Fruit fly (Drosophila melanogaster) whole organism, embryonic: ENCODE data around the gene CG42268.
A peak's percentile ranks its signal among the peaks of the same experiment; 100 is the strongest.

Source experiments
- Ada2b ChIP-seq: fragments of 200-800 bp; sonication (Bioruptor generic); IDR thresholded peaks from 2 replicates; pipeline ENCODE4 v1.3.6; 2022; ENCODE audit warnings: missing biosample characterization, missing genetic modification characterization
- Adf1 ChIP-seq: fragments of 200-800 bp; sonication (Bioruptor generic); IDR thresholded peaks from 2 replicates; pipeline ENCODE4 v1.3.6; 2022; ENCODE audit warnings: missing biosample characterization, missing genetic modification characterization
- Awh ChIP-seq: fragments of 200-800 bp; sonication (Bioruptor generic); IDR thresholded peaks from 2 replicates; pipeline ENCODE4, ENCODE4 v1.3.6; 2022; ENCODE audit warnings: missing biosample characterization, missing genetic modification characterization
- CG10267 ChIP-seq: fragments of 200-800 bp; sonication (Bioruptor generic); optimal IDR thresholded peaks from 2 replicates; lab custom pipeline; 2018; ENCODE audit warnings: missing biosample characterization, mild to moderate bottlenecking, missing genetic modification characterization, moderate library complexity
- CG10543 ChIP-seq: fragments of 200-800 bp; sonication (Bioruptor generic); optimal IDR thresholded peaks from 3 replicates; lab custom pipeline; 2017; ENCODE audit warnings: missing biosample characterization, mild to moderate bottlenecking, missing genetic modification characterization, moderate library complexity
- CG11093 ChIP-seq: fragments of 200-800 bp; sonication (Bioruptor generic); IDR thresholded peaks from 3 replicates; pipeline ENCODE4 v1.3.6; 2022; ENCODE audit warnings: missing biosample characterization, missing genetic modification characterization
- CG15269 ChIP-seq: fragments of 200-800 bp; sonication (Bioruptor generic); optimal IDR thresholded peaks from 2 replicates; lab custom pipeline; 2018; ENCODE audit warnings: missing biosample characterization, mild to moderate bottlenecking, missing genetic modification characterization, moderate library complexity
- CG1647 ChIP-seq: fragments of 200-800 bp; sonication (Bioruptor generic); optimal IDR thresholded peaks from 3 replicates; lab custom pipeline; 2016; ENCODE audit warnings: missing biosample characterization, missing genetic modification characterization
- CG31224 ChIP-seq: fragments of 200-800 bp; sonication (Bioruptor generic); IDR thresholded peaks from 2 replicates; pipeline ENCODE4 v1.3.6; 2022; ENCODE audit warnings: missing biosample characterization, missing genetic modification characterization
- CG3163 ChIP-seq: fragments of 200-800 bp; sonication (Bioruptor generic); optimal IDR thresholded peaks from 3 replicates; lab custom pipeline; 2016; ENCODE audit warnings: missing biosample characterization, missing genetic modification characterization
- CG3847 ChIP-seq: fragments of 200-800 bp; sonication (Bioruptor generic); IDR thresholded peaks from 2 replicates; pipeline ENCODE4 v1.3.6; 2022; ENCODE audit warnings: missing biosample characterization, missing genetic modification characterization
- CG4282 ChIP-seq: fragments of 200-800 bp; sonication (Bioruptor generic); optimal IDR thresholded peaks from 2 replicates; lab custom pipeline; 2016; ENCODE audit warnings: missing biosample characterization, missing genetic modification characterization
- CG5245 ChIP-seq: fragments of 200-800 bp; sonication (Bioruptor generic); optimal IDR thresholded peaks from 3 replicates; lab custom pipeline; 2016; ENCODE audit warnings: missing biosample characterization, missing genetic modification characterization
- CG8388 ChIP-seq: fragments of 200-800 bp; sonication (Bioruptor generic); optimal IDR thresholded peaks from 2 replicates; lab custom pipeline; 2019; ENCODE audit warnings: missing biosample characterization, mild to moderate bottlenecking, missing genetic modification characterization, moderate library complexity
- CkIIα-i1 ChIP-seq: fragments of 200-800 bp; sonication (Bioruptor generic); IDR thresholded peaks from 2 replicates; pipeline ENCODE4 v1.3.6; 2022; ENCODE audit warnings: missing biosample characterization, missing genetic modification characterization
- D19B ChIP-seq: fragments of 200-800 bp; sonication (Bioruptor generic); optimal IDR thresholded peaks from 2 replicates; lab custom pipeline; 2017; ENCODE audit warnings: missing biosample characterization, mild to moderate bottlenecking, missing genetic modification characterization
- Doc2 ChIP-seq: fragments of 200-800 bp; sonication (Bioruptor generic); IDR thresholded peaks from 2 replicates; pipeline ENCODE4 v1.3.6; 2022; ENCODE audit warnings: missing biosample characterization, missing genetic modification characterization
- Drgx ChIP-seq: fragments of 200-800 bp; sonication (Bioruptor generic); IDR thresholded peaks from 2 replicates; pipeline ENCODE4 v1.3.6; 2022; ENCODE audit warnings: missing biosample characterization, missing genetic modification characterization
- E2f2 ChIP-seq: fragments of 200-800 bp; sonication (Bioruptor generic); IDR thresholded peaks from 2 replicates; pipeline ENCODE4 v1.3.6; 2022; ENCODE audit warnings: missing biosample characterization, missing genetic modification characterization
- GATAe ChIP-seq: fragments of 200-800 bp; sonication (Bioruptor generic); conservative IDR thresholded peaks from 2 replicates; pipeline ENCODE4 v1.3.6; 2022; ENCODE audit warnings: missing biosample characterization, missing genetic modification characterization
- Hey ChIP-seq: fragments of 200-800 bp; sonication (Bioruptor generic); optimal IDR thresholded peaks from 3 replicates; lab custom pipeline; 2018; ENCODE audit warnings: missing biosample characterization, mild to moderate bottlenecking, missing genetic modification characterization
- HmgD ChIP-seq: fragments of 200-800 bp; sonication (Bioruptor generic); optimal IDR thresholded peaks from 3 replicates; lab custom pipeline; 2016; ENCODE audit warnings: missing biosample characterization, missing genetic modification characterization
- Hmr ChIP-seq: fragments of 200-800 bp; sonication (Bioruptor generic); optimal IDR thresholded peaks from 3 replicates; lab custom pipeline; 2017; ENCODE audit warnings: mild to moderate bottlenecking, missing biosample characterization, missing genetic modification reagents, missing genetic modification characterization
- MTF-1 ChIP-seq: fragments of 200-800 bp; sonication (Bioruptor generic); optimal IDR thresholded peaks from 2 replicates; lab custom pipeline; 2018; ENCODE audit warnings: missing biosample characterization, mild to moderate bottlenecking, missing genetic modification characterization, borderline replicate concordance
- Max ChIP-seq: fragments of 200-800 bp; sonication (Bioruptor generic); optimal IDR thresholded peaks from 2 replicates; lab custom pipeline; 2016; ENCODE audit warnings: missing biosample characterization, mild to moderate bottlenecking, missing genetic modification characterization
- Meics ChIP-seq: fragments of 200-800 bp; sonication (Bioruptor generic); optimal IDR thresholded peaks from 2 replicates; lab custom pipeline; 2017; ENCODE audit warnings: missing biosample characterization, mild to moderate bottlenecking, missing genetic modification characterization
- Oli ChIP-seq: fragments of 200-800 bp; sonication (Bioruptor generic); optimal IDR thresholded peaks from 2 replicates; lab custom pipeline; 2018; ENCODE audit warnings: missing biosample characterization, mild to moderate bottlenecking, missing genetic modification characterization, moderate library complexity
- Sry-β ChIP-seq: fragments of 200-800 bp; sonication (Bioruptor generic); optimal IDR thresholded peaks from 2 replicates; lab custom pipeline; 2018; ENCODE audit warnings: missing biosample characterization, mild to moderate bottlenecking, missing genetic modification characterization, moderate library complexity
- Sry-δ ChIP-seq: fragments of 200-800 bp; sonication (Bioruptor generic); optimal IDR thresholded peaks from 2 replicates; lab custom pipeline; 2016; ENCODE audit warnings: missing biosample characterization, missing genetic modification characterization
- ash1 ChIP-seq: fragments of 200-800 bp; sonication (Bioruptor generic); optimal IDR thresholded peaks from 2 replicates; lab custom pipeline; 2018; ENCODE audit warnings: missing biosample characterization, mild to moderate bottlenecking, missing genetic modification characterization
- bigmax ChIP-seq: fragments of 200-800 bp; sonication (Bioruptor generic); optimal IDR thresholded peaks from 2 replicates; lab custom pipeline; 2018; ENCODE audit warnings: missing biosample characterization, mild to moderate bottlenecking, missing genetic modification characterization
- bsh ChIP-seq, 2 experiments: fragments of 200-800 bp; sonication (Bioruptor generic); optimal IDR thresholded peaks; 2 replicates each; lab custom pipeline; 2017 to 2018; ENCODE audit warnings: mild to moderate bottlenecking in 2 of 2, missing biosample characterization in 2 of 2, missing genetic modification characterization in 2 of 2, moderate library complexity in 1 of 2
- cato ChIP-seq: fragments of 200-800 bp; sonication (Bioruptor generic); optimal IDR thresholded peaks from 2 replicates; lab custom pipeline; 2016; ENCODE audit warnings: missing biosample characterization, missing genetic modification characterization, borderline replicate concordance
- cg ChIP-seq: fragments of 200-800 bp; sonication (Bioruptor generic); optimal IDR thresholded peaks from 3 replicates; lab custom pipeline; 2019; ENCODE audit warnings: missing biosample characterization, mild to moderate bottlenecking, missing genetic modification characterization, moderate library complexity
- danr ChIP-seq: fragments of 200-800 bp; sonication (Bioruptor generic); IDR thresholded peaks from 2 replicates; pipeline ENCODE4 v1.3.6; 2022; ENCODE audit warnings: missing biosample characterization, missing genetic modification characterization
- dpn ChIP-seq, 2 experiments: fragments of 200-800 bp; sonication (Bioruptor generic); optimal IDR thresholded peaks; 3 replicates each; lab custom pipeline; 2016; ENCODE audit warnings: missing biosample characterization in 2 of 2, missing genetic modification characterization in 2 of 2
- emc ChIP-seq: fragments of 200-800 bp; sonication (Bioruptor generic); optimal IDR thresholded peaks from 2 replicates; lab custom pipeline; 2016; ENCODE audit warnings: missing biosample characterization, missing genetic modification characterization
- hth ChIP-seq: fragments of >200 bp; optimal IDR thresholded peaks from 2 replicates; lab custom pipeline; 2017; ENCODE audit warnings: inconsistent platforms
- nau ChIP-seq: fragments of 200-800 bp; sonication (Bioruptor generic); optimal IDR thresholded peaks from 3 replicates; lab custom pipeline; 2017; ENCODE audit warnings: missing biosample characterization, mild to moderate bottlenecking, missing genetic modification characterization, missing genetic modification reagents
- p53 ChIP-seq: fragments of 200-800 bp; sonication (Bioruptor generic); optimal IDR thresholded peaks from 2 replicates; lab custom pipeline; 2016; ENCODE audit warnings: missing biosample characterization, missing genetic modification characterization
- pnt ChIP-seq: fragments of 200-800 bp; sonication (Bioruptor generic); optimal IDR thresholded peaks from 3 replicates; lab custom pipeline; 2016; ENCODE audit warnings: missing biosample characterization, missing genetic modification characterization
- pzg ChIP-seq: fragments of 200-800 bp; sonication (Bioruptor generic); optimal IDR thresholded peaks from 3 replicates; lab custom pipeline; 2018; ENCODE audit warnings: missing biosample characterization, mild to moderate bottlenecking, missing genetic modification characterization, moderate library complexity
- rib ChIP-seq: fragments of 200-800 bp; sonication (Bioruptor generic); IDR thresholded peaks from 2 replicates; pipeline ENCODE4 v1.3.6; 2022; ENCODE audit warnings: missing biosample characterization, missing genetic modification characterization
- scrt ChIP-seq: fragments of 200-800 bp; sonication (Bioruptor generic); optimal IDR thresholded peaks from 2 replicates; lab custom pipeline; 2018; ENCODE audit warnings: missing biosample characterization, mild to moderate bottlenecking, missing genetic modification characterization, moderate library complexity
- sr ChIP-seq: fragments of 200-800 bp; sonication (Bioruptor generic); IDR thresholded peaks from 3 replicates; pipeline ENCODE4 v1.3.6; 2022; ENCODE audit warnings: missing biosample characterization, missing genetic modification characterization
- tap ChIP-seq: fragments of 200-800 bp; optimal IDR thresholded peaks from 3 replicates; lab custom pipeline; 2019; ENCODE audit warnings: missing biosample characterization, mild to moderate bottlenecking, missing genetic modification characterization, moderate library complexity
- trh ChIP-seq: fragments of 200-800 bp; sonication (Bioruptor generic); optimal IDR thresholded peaks from 2 replicates; lab custom pipeline; 2016; ENCODE audit warnings: missing biosample characterization, missing genetic modification characterization
- tup ChIP-seq: fragments of 200-800 bp; sonication (Bioruptor generic); optimal IDR thresholded peaks from 2 replicates; lab custom pipeline; 2016; ENCODE audit warnings: missing biosample characterization, mild to moderate bottlenecking, missing genetic modification characterization, moderate library complexity
- vfl ChIP-seq: fragments of 200-800 bp; sonication (Bioruptor generic); optimal IDR thresholded peaks from 2 replicates; lab custom pipeline; 2016; ENCODE audit warnings: missing biosample characterization, missing genetic modification characterization
- wek ChIP-seq: fragments of 200-800 bp; sonication (Bioruptor generic); optimal IDR thresholded peaks from 3 replicates; lab custom pipeline; 2018; ENCODE audit warnings: missing biosample characterization, mild to moderate bottlenecking, missing genetic modification characterization, moderate library complexity

CG42268 gene

DNA sequence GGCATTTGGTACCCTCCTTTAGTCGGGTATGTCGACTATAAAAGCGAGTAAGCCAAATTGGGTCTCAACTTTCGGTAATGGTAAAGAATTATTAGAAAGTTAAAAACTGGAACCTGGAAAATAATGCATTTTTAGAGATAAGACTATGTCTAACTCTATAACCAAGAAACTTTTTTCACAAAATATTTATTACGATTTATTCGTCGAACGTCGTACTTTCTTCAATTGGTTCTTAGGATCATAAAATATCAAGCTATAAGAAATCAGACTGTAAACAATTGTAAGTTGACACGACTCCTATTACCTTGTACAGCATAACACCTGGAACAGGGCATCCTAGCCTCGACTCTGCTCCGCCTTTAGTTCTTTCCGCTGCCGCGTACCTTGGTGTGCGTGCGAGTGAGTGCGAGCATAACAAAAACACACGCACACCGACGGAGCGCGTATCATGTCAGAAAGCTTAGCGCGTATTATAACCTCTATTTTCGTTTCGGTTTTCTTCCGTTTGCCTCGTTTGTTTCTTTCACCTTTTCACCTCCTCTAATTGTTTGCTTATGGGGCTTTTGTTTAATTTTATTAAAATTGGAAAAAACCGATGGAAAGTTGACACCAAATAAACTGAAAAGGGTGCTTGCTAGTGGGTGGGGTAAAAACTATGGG, 67.2 kb downstream of the CG42268 start (continued):
- TF ChIP-seq vfl (GFP tag; lab: Kevin White, UChicago) (peak; percentile 93), tap (tag; lab: Kevin White, UChicago) (peak; percentile 87), Adf1 (no peak), CG5245 (GFP tag; lab: Kevin White, UChicago) (peak; percentile 93), hth (no peak), Max (GFP tag; lab: Kevin White, UChicago) (peak; percentile 94), CG8388 (GFP tag; lab: Kevin White, UChicago) (peak; percentile 91), cg (GFP tag; lab: Kevin White, UChicago) (peak; percentile 33), Doc2 (peak; percentile 69), Hmr (peak; percentile 97), HmgD (GFP tag; lab: Kevin White, UChicago) (peak; percentile 95), CG1647 (GFP tag; lab: Kevin White, UChicago) (peak; percentile 95), MTF-1 (GFP tag; lab: Kevin White, UChicago) (peak; percentile 68), rib (GFP tag; lab: Robert Waterston, UW) (peak; percentile 77), tup (GFP tag; lab: Kevin White, UChicago) (peak; percentile 92), danr (GFP tag; lab: Robert Waterston, UW) (peak; percentile 85), bsh (GFP tag; optimal IDR thresholded peaks at IDR 0.05; lab: Kevin White, UChicago) (peak; percentile 86 to 90), CkIIα-i1 (GFP tag; lab: Robert Waterston, UW) (0 out of 2 replicates have a peak, but pooled peaks have one; percentile 27), Meics (peak; percentile 97), pnt (GFP tag; lab: Kevin White, UChicago) (peak; percentile 96), Sry-δ (peak; percentile 66), pzg (peak; percentile 9), CG3163 (GFP tag; lab: Kevin White, UChicago) (peak; percentile 79), cato (GFP tag; lab: Kevin White, UChicago) (peak; percentile 96), sr (GFP tag; lab: Robert Waterston, UW) (peak; percentile 56; the same call in 1 of the 3 replicates), scrt (GFP tag; lab: Kevin White, UChicago) (peak; percentile 90), GATAe (GFP tag; lab: Robert Waterston, UW) (peak; percentile 77), wek (GFP tag; lab: Kevin White, UChicago) (no peak), CG11093 (GFP tag; lab: Robert Waterston, UW) (peak; percentile 88), CG10267 (tag; lab: Kevin White, UChicago) (peak; percentile 89), trh (GFP tag; lab: Kevin White, UChicago) (peak; percentile 89), emc (GFP tag; lab: Kevin White, UChicago) (peak; percentile 91), CG3847 (GFP tag; lab: Robert Waterston, UW) (peak; percentile 92), bigmax (GFP tag; lab: Kevin White, UChicago) (peak; percentile 89), CG10543 (GFP tag; lab: Kevin White, UChicago) (peak; percentile 98), dpn (GFP tag; optimal IDR thresholded peaks at IDR 0.05; lab: Kevin White, UChicago) (peak; percentile 96 to 98), nau (GFP tag; lab: Kevin White, UChicago) (peak; percentile 92), Ada2b (GFP tag; lab: Robert Waterston, UW) (peak; percentile 85), CG31224 (GFP tag; lab: Robert Waterston, UW) (peak; percentile 81), CG4282 (GFP tag; lab: Kevin White, UChicago) (peak; percentile 83), Sry-β (GFP tag; lab: Kevin White, UChicago) (peak; percentile 58), E2f2 (peak; percentile 62), ash1 (peak; percentile 68), Awh (GFP tag; lab: Robert Waterston, UW) (peak; percentile 68), Oli (peak; percentile 98), Drgx (GFP tag; lab: Robert Waterston, UW) (peak; percentile 83), Hey (tag; lab: Kevin White, UChicago) (peak; percentile 54), p53 (GFP tag; lab: Kevin White, UChicago) (peak; percentile 87), CG15269 (tag; lab: Kevin White, UChicago) (peak; percentile 96), D19B (GFP tag; lab: Kevin White, UChicago) (peak; percentile 99)
